Fruit fly (Drosophila melanogaster) whole organism, prepupa: ENCODE data around the gene CG14785.

Source experiments
- Blimp-1 ChIP-seq: fragments of 200-800 bp; sonication (Bioruptor generic); optimal IDR thresholded peaks from 3 replicates; lab custom pipeline; 2017; ENCODE audit warnings: missing biosample characterization, missing genetic modification characterization, mild to moderate bottlenecking, moderate library complexity, missing genetic modification reagents
- CG10631 ChIP-seq: fragments of 200-800 bp; sonication (Bioruptor generic); optimal IDR thresholded peaks from 2 replicates; lab custom pipeline; 2016; ENCODE audit warnings: missing biosample characterization, missing genetic modification characterization
- CG10669 ChIP-seq: fragments of 200-800 bp; sonication (Bioruptor generic); optimal IDR thresholded peaks from 3 replicates; lab custom pipeline; 2018; ENCODE audit warnings: missing biosample characterization, mild to moderate bottlenecking, missing genetic modification characterization, moderate library complexity
- CG15336 ChIP-seq: fragments of 200-800 bp; sonication (Bioruptor generic); IDR thresholded peaks from 2 replicates; pipeline ENCODE4 v1.3.6; 2022; ENCODE audit warnings: missing biosample characterization, missing genetic modification characterization
- CG1621 ChIP-seq: fragments of 200-800 bp; sonication (Bioruptor generic); optimal IDR thresholded peaks from 3 replicates; lab custom pipeline; 2018; ENCODE audit warnings: missing biosample characterization, mild to moderate bottlenecking, missing genetic modification characterization
- CG16779 ChIP-seq: fragments of 200-800 bp; sonication (Bioruptor generic); optimal IDR thresholded peaks from 3 replicates; lab custom pipeline; 2017; ENCODE audit warnings: missing biosample characterization, mild to moderate bottlenecking, missing genetic modification characterization
- CG3032 ChIP-seq: fragments of 200-800 bp; optimal IDR thresholded peaks from 2 replicates; lab custom pipeline; 2019; ENCODE audit warnings: missing biosample characterization, mild to moderate bottlenecking, missing genetic modification characterization, moderate library complexity
- CG31627 ChIP-seq: fragments of 200-800 bp; sonication (Bioruptor generic); optimal IDR thresholded peaks from 3 replicates; lab custom pipeline; 2016; ENCODE audit warnings: missing biosample characterization, missing genetic modification characterization
- CG34406 ChIP-seq: fragments of 200-800 bp; sonication (Bioruptor generic); optimal IDR thresholded peaks from 3 replicates; lab custom pipeline; 2016; ENCODE audit warnings: missing biosample characterization, missing genetic modification characterization
- CG3919 ChIP-seq: fragments of 200-800 bp; sonication (Bioruptor generic); optimal IDR thresholded peaks from 3 replicates; lab custom pipeline; 2016; ENCODE audit warnings: missing biosample characterization, missing genetic modification characterization
- CG6163 ChIP-seq: fragments of 200-800 bp; sonication (Bioruptor generic); IDR thresholded peaks from 3 replicates; pipeline ENCODE4 v1.3.6; 2022; ENCODE audit warnings: missing biosample characterization, missing genetic modification characterization
- CG6276 ChIP-seq: fragments of 200-800 bp; sonication (Bioruptor generic); optimal IDR thresholded peaks from 2 replicates; lab custom pipeline; 2017; ENCODE audit warnings: missing biosample characterization, mild to moderate bottlenecking, missing genetic modification characterization
- CG6792 ChIP-seq: fragments of 200-800 bp; sonication (Bioruptor generic); optimal IDR thresholded peaks from 3 replicates; lab custom pipeline; 2016; ENCODE audit warnings: missing biosample characterization, missing genetic modification characterization
- CG6808 ChIP-seq: fragments of 200-800 bp; sonication (Bioruptor generic); optimal IDR thresholded peaks from 3 replicates; lab custom pipeline; 2017; ENCODE audit warnings: missing biosample characterization, missing genetic modification characterization, mild to moderate bottlenecking, moderate library complexity, missing genetic modification reagents
- CG6854 ChIP-seq: fragments of 200-800 bp; sonication (Bioruptor generic); optimal IDR thresholded peaks from 2 replicates; lab custom pipeline; 2017; ENCODE audit warnings: missing biosample characterization, mild to moderate bottlenecking, missing genetic modification characterization
- CG7368 ChIP-seq: fragments of 200-800 bp; sonication (Bioruptor generic); optimal IDR thresholded peaks from 3 replicates; lab custom pipeline; 2016; ENCODE audit warnings: missing biosample characterization, missing genetic modification characterization
- CG8632 ChIP-seq: fragments of 200-800 bp; sonication (Bioruptor generic); optimal IDR thresholded peaks from 3 replicates; lab custom pipeline; 2016; ENCODE audit warnings: missing biosample characterization, missing genetic modification characterization
- CG9139 ChIP-seq: fragments of 200-800 bp; sonication (Bioruptor generic); optimal IDR thresholded peaks from 3 replicates; lab custom pipeline; 2017; ENCODE audit warnings: missing biosample characterization, mild to moderate bottlenecking, missing genetic modification characterization
- Eip75B ChIP-seq: fragments of 200-800 bp; sonication (Bioruptor generic); optimal IDR thresholded peaks from 3 replicates; lab custom pipeline; 2016; ENCODE audit warnings: missing biosample characterization, missing genetic modification characterization
- Eip93F ChIP-seq: fragments of 200-800 bp; sonication (Bioruptor generic); optimal IDR thresholded peaks from 2 replicates; lab custom pipeline; 2016; ENCODE audit warnings: missing biosample characterization, mild to moderate bottlenecking, missing genetic modification characterization
- Ets21C ChIP-seq: fragments of 200-800 bp; sonication (Bioruptor generic); optimal IDR thresholded peaks from 3 replicates; lab custom pipeline; 2016; ENCODE audit warnings: missing biosample characterization, missing genetic modification characterization
- Ets96B ChIP-seq: fragments of 200-800 bp; optimal IDR thresholded peaks from 2 replicates; lab custom pipeline; 2019; ENCODE audit warnings: missing biosample characterization, mild to moderate bottlenecking, missing genetic modification characterization, moderate library complexity
- Gug ChIP-seq: fragments of 200-800 bp; sonication (Bioruptor generic); IDR thresholded peaks from 2 replicates; pipeline ENCODE4 v1.3.6; 2022; ENCODE audit warnings: missing biosample characterization, missing genetic modification characterization
- Hr38 ChIP-seq: sonication (Bioruptor generic); optimal IDR thresholded peaks from 2 replicates; lab custom pipeline; 2016; ENCODE audit warnings: missing biosample characterization, missing genetic modification characterization
- Hr39 ChIP-seq: fragments of 200-800 bp; sonication (Bioruptor generic); optimal IDR thresholded peaks from 2 replicates; lab custom pipeline; 2016; ENCODE audit warnings: missing biosample characterization, missing genetic modification characterization
- Hr4 ChIP-seq: fragments of 200-800 bp; sonication (Bioruptor generic); optimal IDR thresholded peaks from 3 replicates; lab custom pipeline; 2016; ENCODE audit warnings: missing biosample characterization, missing genetic modification characterization
- Smox ChIP-seq: fragments of 200-800 bp; sonication (Bioruptor generic); optimal IDR thresholded peaks from 3 replicates; lab custom pipeline; 2016; ENCODE audit warnings: missing biosample characterization, missing genetic modification characterization
- Sox14 ChIP-seq: fragments of 200-800 bp; sonication (Bioruptor generic); optimal IDR thresholded peaks from 3 replicates; lab custom pipeline; 2016; ENCODE audit warnings: missing biosample characterization, missing genetic modification characterization
- Sox15 ChIP-seq: fragments of 200-800 bp; sonication (Bioruptor generic); optimal IDR thresholded peaks from 3 replicates; lab custom pipeline; 2016; ENCODE audit warnings: missing biosample characterization, missing genetic modification characterization
- cyc ChIP-seq: fragments of 200-800 bp; sonication (Bioruptor generic); optimal IDR thresholded peaks from 3 replicates; lab custom pipeline; 2016; ENCODE audit warnings: missing biosample characterization, missing genetic modification characterization
- dac ChIP-seq: fragments of 200-800 bp; sonication (Bioruptor generic); optimal IDR thresholded peaks from 2 replicates; lab custom pipeline; 2017; ENCODE audit warnings: missing biosample characterization, mild to moderate bottlenecking, missing genetic modification characterization
- dsx ChIP-seq: fragments of 200-800 bp; optimal IDR thresholded peaks from 3 replicates; lab custom pipeline; 2019; ENCODE audit warnings: missing biosample characterization, mild to moderate bottlenecking, missing genetic modification characterization, moderate library complexity; ENCODE audit not compliant: poor library complexity, severe bottlenecking
- eg ChIP-seq: fragments of 200-800 bp; sonication (Bioruptor generic); IDR thresholded peaks from 3 replicates; pipeline ENCODE4 v1.3.6; 2022; ENCODE audit warnings: missing biosample characterization, missing genetic modification characterization
- fd59A ChIP-seq: fragments of 200-800 bp; sonication (Bioruptor generic); optimal IDR thresholded peaks from 2 replicates; lab custom pipeline; 2017; ENCODE audit warnings: missing biosample characterization, mild to moderate bottlenecking, missing genetic modification characterization, missing genetic modification reagents
- fd85E ChIP-seq: fragments of 200-800 bp; sonication (Bioruptor generic); optimal IDR thresholded peaks from 3 replicates; lab custom pipeline; 2016; ENCODE audit warnings: missing biosample characterization, missing genetic modification characterization
- fkh ChIP-seq: fragments of 200-800 bp; sonication (Bioruptor generic); optimal IDR thresholded peaks from 3 replicates; lab custom pipeline; 2017; ENCODE audit warnings: missing biosample characterization, mild to moderate bottlenecking, missing genetic modification characterization, moderate library complexity
- lz ChIP-seq: fragments of 200-800 bp; sonication (Bioruptor generic); optimal IDR thresholded peaks from 3 replicates; lab custom pipeline; 2016; ENCODE audit warnings: missing biosample characterization, missing genetic modification characterization
- net ChIP-seq: fragments of 200-800 bp; sonication (Bioruptor generic); optimal IDR thresholded peaks from 3 replicates; lab custom pipeline; 2016; ENCODE audit warnings: missing biosample characterization, missing genetic modification characterization
- pdm3 ChIP-seq: fragments of 200-800 bp; sonication (Bioruptor generic); optimal IDR thresholded peaks from 3 replicates; lab custom pipeline; 2016; ENCODE audit warnings: missing biosample characterization, missing genetic modification characterization
- salr ChIP-seq, 2 experiments: fragments of 200-800 bp; sonication (Bioruptor generic); optimal IDR thresholded peaks; 3 replicates each; lab custom pipeline; 2016 to 2018; ENCODE audit warnings: missing biosample characterization in 2 of 2, missing genetic modification characterization in 2 of 2, mild to moderate bottlenecking in 1 of 2
- spab ChIP-seq: fragments of 200-800 bp; sonication (Bioruptor generic); optimal IDR thresholded peaks from 2 replicates; lab custom pipeline; 2017; ENCODE audit warnings: missing biosample characterization, mild to moderate bottlenecking, missing genetic modification characterization, missing genetic modification reagents
- ss ChIP-seq, 2 experiments: fragments of 200-800 bp; sonication (Bioruptor generic); optimal IDR thresholded peaks; 2 replicates in 1 of 2; 3 replicates in 1 of 2; lab custom pipeline; 2017 to 2018; ENCODE audit warnings: mild to moderate bottlenecking in 2 of 2, missing biosample characterization in 2 of 2, missing genetic modification characterization in 2 of 2, moderate library complexity in 1 of 2
- svp ChIP-seq: fragments of 200-800 bp; sonication (Bioruptor generic); peaks from one replicate; lab custom pipeline; 2016; ENCODE audit warnings: missing biosample characterization, missing genetic modification characterization
- topi ChIP-seq: fragments of 200-800 bp; sonication (Bioruptor generic); optimal IDR thresholded peaks from 3 replicates; lab custom pipeline; 2016; ENCODE audit warnings: missing biosample characterization, missing genetic modification characterization

Gene CG14785

dm6 chrX:1482840-1483518 is 26.1 kb upstream of the CG14785 start, which contains the start of the genes sta and inc (continued):
- TF ChIP-seq CG7368 (GFP tag; lab: Kevin White, UChicago) (peak; percentile 63), CG10669 (peak; percentile 41), lz (GFP tag; lab: Kevin White, UChicago) (peak; percentile 43), CG31627 (GFP tag; lab: Kevin White, UChicago) (peak; percentile 25), Smox (GFP tag; lab: Kevin White, UChicago) (peak; percentile 31), CG16779 (tag; lab: Kevin White, UChicago) (peak; percentile 28), net (GFP tag; lab: Kevin White, UChicago) (peak; percentile 46), CG8632 (GFP tag; lab: Kevin White, UChicago) (peak; percentile 28), dac (GFP tag; lab: Kevin White, UChicago) (peak; percentile 51), CG6808 (GFP tag; lab: Kevin White, UChicago) (peak; percentile 42), CG15336 (GFP tag; lab: Robert Waterston, UW) (peak; percentile 14; the same call in 1 of the 2 replicates), Ets21C (peak; percentile 12), Blimp-1 (GFP tag; lab: Kevin White, UChicago) (peak; percentile 29), CG34406 (peak; percentile 40), Hr39 (GFP tag; lab: Kevin White, UChicago) (peak; percentile 31), salr (GFP tag; optimal IDR thresholded peaks at IDR 0.05; lab: Kevin White, UChicago) (peak in 1 of 2 experiments; percentile 37), spab (GFP tag; lab: Kevin White, UChicago) (peak; percentile 10), CG1621 (tag; lab: Kevin White, UChicago) (peak; percentile 86)

dm6 chrX:1480426-1480825 is 23.6 kb upstream of the CG14785 start:
- TF ChIP-seq svp, result peak; percentile 57
- no peak for TF ChIP-seq Gug (GFP tag; lab: Robert Waterston, UW)
- TF ChIP-seq Hr38, result no peak

dm6 chrX:1478276-1479122 is 21.6 kb upstream of the CG14785 start, which contains the start of gene rush:
TSS of gene rush (plus strand) at chrX:1478552.
- TF ChIP-seq Sox14 (GFP tag; lab: Kevin White, UChicago), result peak; percentile 32
- TF ChIP-seq Sox15 (GFP tag; lab: Kevin White, UChicago), result no peak
- TF ChIP-seq CG6854, result no peak
- peak; percentile 11 for TF ChIP-seq CG3919
- TF ChIP-seq Eip75B, result peak; percentile 25
- TF ChIP-seq eg (GFP tag; lab: Robert Waterston, UW), result peak; percentile 36; the same call in 1 of the 3 replicates
- 0 out of 2 replicates have a peak, but pooled peaks have one; percentile 16 for TF ChIP-seq CG15336 (GFP tag; lab: Robert Waterston, UW)
- peak; percentile 24 for TF ChIP-seq cyc (GFP tag; lab: Kevin White, UChicago)
- TF ChIP-seq Ets96B (tag; lab: Kevin White, UChicago), result no peak
- peak; percentile 22 for TF ChIP-seq CG3032 (tag; lab: Kevin White, UChicago)
- TF ChIP-seq Hr38, result no peak
- TF ChIP-seq fkh (GFP tag; lab: Kevin White, UChicago), result peak; percentile 46
- TF ChIP-seq Eip93F (GFP tag; lab: Kevin White, UChicago), result no peak
- TF ChIP-seq CG6163, result 0 out of 3 replicates have a peak, but pooled peaks have one; percentile 41
- TF ChIP-seq dac (GFP tag; lab: Kevin White, UChicago), result peak; percentile 2
- TF ChIP-seq CG10631, result no peak
- TF ChIP-seq Hr4 (GFP tag; lab: Kevin White, UChicago), result no peak
- TF ChIP-seq CG6276 (GFP tag; lab: Kevin White, UChicago), result no peak
- TF ChIP-seq CG9139 (GFP tag; lab: Kevin White, UChicago), result no peak
- TF ChIP-seq CG16779 (tag; lab: Kevin White, UChicago), result no peak
- TF ChIP-seq dsx (GFP tag; lab: Kevin White, UChicago), result no peak
- TF ChIP-seq spab (GFP tag; lab: Kevin White, UChicago), result no peak
- TF ChIP-seq fd59A (GFP tag; lab: Kevin White, UChicago), result no peak
- peak in 1 of 2 experiments; percentile 15 for TF ChIP-seq ss (GFP tag; optimal IDR thresholded peaks at IDR 0.05; lab: Kevin White, UChicago)
- no peak for TF ChIP-seq pdm3 (GFP tag; lab: Kevin White, UChicago)
- peak; percentile 44 for TF ChIP-seq topi (GFP tag; lab: Kevin White, UChicago)
- no peak for TF ChIP-seq fd85E
- peak; percentile 19 for TF ChIP-seq CG6808 (GFP tag; lab: Kevin White, UChicago)
- TF ChIP-seq CG6792 (GFP tag; lab: Kevin White, UChicago), result peak; percentile 13
